Worm (Caenorhabditis elegans) whole organism, dauer: ENCODE measurements around the gene ttr-33.

Experiments
- unc-62 ChIP-seq: sonication (generic microtip); optimal IDR thresholded peaks from 2 replicates; lab custom pipeline; 2017; ENCODE audit warnings: missing biosample characterization, missing genetic modification reagents, missing genetic modification characterization

Gene ttr-33

ce11 chrV:7810591-7810990 lies 27.1 kb downstream of the ttr-33 start:
- no peak for TF ChIP-seq unc-62 (GFP tag; lab: Kevin White, UChicago)

ce11 chrV:7809320-7810256 lies 28.1 kb downstream of the ttr-33 start, which contains the start of gene ZK742.3:
TSS of gene ZK742.3 (minus strand) at chrV:7809912.
- no peak for TF ChIP-seq unc-62 (GFP tag; lab: Kevin White, UChicago)

ce11 chrV:7808444-7808843 lies 29.3 kb downstream of the ttr-33 start:
- no peak for TF ChIP-seq unc-62 (GFP tag; lab: Kevin White, UChicago)

- no peak for TF ChIP-seq unc-62 (GFP tag; lab: Kevin White, UChicago)
Measured at ce11 chrV:7806629-7807028, 31.1 kb downstream of the ttr-33 start.

- TF ChIP-seq unc-62 (GFP tag; lab: Kevin White, UChicago), result no peak
Measured at ce11 chrV:7804801-7805163, 32.9 kb downstream of the ttr-33 start, which contains the start of gene xpo-1. TSS of gene xpo-1 (plus strand) at chrV:7805064.

- TF ChIP-seq unc-62 (GFP tag; lab: Kevin White, UChicago), result no peak
Measured at ce11 chrV:7804064-7804800, 33.5 kb downstream of the ttr-33 start, which contains the start of gene uvs-1. TSS of gene uvs-1 (minus strand) at chrV:7804208.

- TF ChIP-seq unc-62 (GFP tag; lab: Kevin White, UChicago), result no peak
Measured at ce11 chrV:7803563-7803962, 34.1 kb downstream of the ttr-33 start.

- no peak for TF ChIP-seq unc-62 (GFP tag; lab: Kevin White, UChicago)
Measured at ce11 chrV:7798079-7798478, 39.6 kb downstream of the ttr-33 start, which contains the start of gene ZK742.7. TSS of gene ZK742.7 (plus strand) at chrV:7798379.

ce11 chrV:7793067-7793466 lies 44.6 kb downstream of the ttr-33 start, which contains the start of gene flp-21:
TSS of gene flp-21 (plus strand) at chrV:7793367.
- TF ChIP-seq unc-62 (GFP tag; lab: Kevin White, UChicago), result no peak
